Worm (Caenorhabditis elegans) whole organism, midembryonic: ENCODE measurements around the gene inx-8.
A peak's percentile ranks its signal among the peaks of the same experiment; 100 is the strongest.

Experiments
- flt-1 ChIP-seq: fragments of 200-800 bp; sonication (Bioruptor generic); IDR thresholded peaks from 2 replicates; pipeline ENCODE4 v1.3.6; 2022; ENCODE audit warnings: missing genetic modification characterization, missing compliant biosample characterization
- klf-2 ChIP-seq: fragments of 200-800 bp; sonication (Bioruptor generic); conservative IDR thresholded peaks from 2 replicates; pipeline ENCODE4 v1.3.6; 2022; ENCODE audit warnings: missing genetic modification reagents, missing genetic modification characterization, missing compliant biosample characterization
- med-1 ChIP-seq: sonication (generic microtip); optimal IDR thresholded peaks from 2 replicates; lab custom pipeline; 2017; ENCODE audit warnings: missing genetic modification characterization, mild to moderate bottlenecking, missing compliant biosample characterization, antibody characterized with exemption, missing genetic modification reagents; ENCODE audit not compliant: insufficient read depth
- ref-1 ChIP-seq: fragments of 200-800 bp; sonication (Bioruptor generic); conservative IDR thresholded peaks from 2 replicates; pipeline ENCODE4 v1.3.6; 2022; ENCODE audit warnings: missing genetic modification reagents, missing genetic modification characterization, missing compliant biosample characterization

DNA sequence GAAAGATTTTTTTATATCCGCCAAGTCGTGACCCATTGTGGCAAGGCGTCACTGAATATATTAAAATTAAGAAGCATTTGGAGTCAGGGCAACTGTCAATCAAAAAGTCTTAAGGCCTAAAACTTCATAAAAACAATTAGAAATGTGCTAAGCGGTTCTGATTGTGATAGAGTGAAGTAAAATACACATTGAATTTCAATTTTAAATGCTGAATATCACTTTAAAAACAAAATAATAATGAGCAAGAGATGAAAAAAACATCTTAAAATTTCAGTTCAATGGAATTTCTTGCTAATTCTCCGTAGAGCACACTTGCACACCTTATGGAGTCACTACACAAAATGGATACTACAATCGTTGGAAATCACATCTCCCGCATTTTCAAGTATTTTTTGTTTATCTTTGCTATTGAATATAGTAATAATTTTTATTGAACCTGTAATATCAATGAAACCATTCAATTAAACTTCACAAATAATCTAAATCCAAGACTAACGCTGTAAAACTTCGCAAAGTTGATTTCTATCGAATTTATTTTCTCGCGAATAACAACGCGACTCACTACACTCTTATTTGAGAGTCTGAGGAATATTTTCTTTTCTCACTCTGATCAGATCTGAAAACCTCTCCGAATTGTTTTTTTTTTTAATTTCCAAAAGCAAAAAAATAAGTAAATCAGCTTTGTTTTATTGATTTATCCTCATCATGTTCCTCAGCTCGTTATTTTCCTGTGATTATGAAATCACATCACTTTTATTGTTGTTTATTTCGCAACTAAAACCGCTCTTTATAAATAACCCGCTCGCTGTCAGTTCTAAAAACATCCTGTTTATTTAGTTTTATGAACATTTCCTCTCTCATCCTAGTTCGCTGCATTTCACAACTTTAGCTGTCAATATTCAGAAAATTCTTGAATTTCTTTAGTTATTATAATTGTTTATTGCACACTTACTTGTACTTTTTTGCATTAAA, 37.9 kb upstream of the inx-8 start, which contains the start of gene mars-1:
- TF ChIP-seq flt-1 (GFP tag; lab: Robert Waterston, UW): peak; percentile 81
- TF ChIP-seq klf-2 (GFP tag; lab: Robert Waterston, UW): no peak
- no peak for TF ChIP-seq ref-1 (GFP tag; lab: Robert Waterston, UW)
- TF ChIP-seq med-1: no peak
